Fruit fly (Drosophila melanogaster) whole organism, embryonic: ENCODE data around the gene frtz.

ENCODE experiments used
- Asciz ChIP-seq: fragments of 200-800 bp; sonication (Bioruptor generic); optimal IDR thresholded peaks from 2 replicates; lab custom pipeline; 2017; ENCODE audit warnings: missing biosample characterization, mild to moderate bottlenecking, missing genetic modification characterization, missing genetic modification reagents
- Bgb ChIP-seq: fragments of 200-800 bp; sonication (Bioruptor generic); IDR thresholded peaks from 2 replicates; pipeline ENCODE4 v1.3.6; 2022; ENCODE audit warnings: missing biosample characterization, missing genetic modification characterization; ENCODE audit not compliant: partially characterized antibody
- Bteb2 ChIP-seq: fragments of 200-800 bp; sonication (Bioruptor generic); optimal IDR thresholded peaks from 2 replicates; lab custom pipeline; 2016; ENCODE audit warnings: missing biosample characterization, missing genetic modification characterization
- CG10267 ChIP-seq: fragments of 200-800 bp; sonication (Bioruptor generic); optimal IDR thresholded peaks from 2 replicates; lab custom pipeline; 2018; ENCODE audit warnings: missing biosample characterization, mild to moderate bottlenecking, missing genetic modification characterization, moderate library complexity
- CG10979 ChIP-seq: fragments of 200-800 bp; sonication (Bioruptor generic); optimal IDR thresholded peaks from 2 replicates; lab custom pipeline; 2018; ENCODE audit warnings: missing biosample characterization, mild to moderate bottlenecking, missing genetic modification characterization, moderate library complexity
- CG12104 ChIP-seq: fragments of 200-800 bp; sonication (Bioruptor generic); optimal IDR thresholded peaks from 3 replicates; lab custom pipeline; 2016; ENCODE audit warnings: missing biosample characterization, missing genetic modification characterization
- CG12299 ChIP-seq: fragments of 200-800 bp; sonication (Bioruptor generic); optimal IDR thresholded peaks from 2 replicates; lab custom pipeline; 2018; ENCODE audit warnings: missing biosample characterization, mild to moderate bottlenecking, missing genetic modification characterization
- CG12391 ChIP-seq: fragments of 200-800 bp; sonication (Bioruptor generic); optimal IDR thresholded peaks from 3 replicates; lab custom pipeline; 2018; ENCODE audit warnings: missing biosample characterization, mild to moderate bottlenecking, missing genetic modification characterization, moderate library complexity
- CG1529 ChIP-seq: fragments of 200-800 bp; sonication (Bioruptor generic); optimal IDR thresholded peaks from 3 replicates; lab custom pipeline; 2018; ENCODE audit warnings: missing biosample characterization, missing genetic modification characterization
- CG1647 ChIP-seq: fragments of 200-800 bp; sonication (Bioruptor generic); optimal IDR thresholded peaks from 3 replicates; lab custom pipeline; 2016; ENCODE audit warnings: missing biosample characterization, missing genetic modification characterization
- CG17328 ChIP-seq: fragments of 200-800 bp; sonication (Bioruptor generic); IDR thresholded peaks from 2 replicates; pipeline ENCODE4 v1.3.6; 2022; ENCODE audit warnings: missing biosample characterization, missing genetic modification characterization
- CG17361 ChIP-seq: fragments of 200-800 bp; sonication (Bioruptor generic); IDR thresholded peaks from 3 replicates; pipeline ENCODE4 v1.3.6; 2022; ENCODE audit warnings: missing biosample characterization, missing genetic modification characterization
- CG18262 ChIP-seq: fragments of 200-800 bp; optimal IDR thresholded peaks from 3 replicates; lab custom pipeline; 2019; ENCODE audit warnings: missing biosample characterization, mild to moderate bottlenecking, missing genetic modification characterization, moderate library complexity
- CG31441 ChIP-seq: fragments of 200-800 bp; sonication (Bioruptor generic); IDR thresholded peaks from 2 replicates; pipeline ENCODE4 v1.3.6; 2022; ENCODE audit warnings: missing biosample characterization, missing genetic modification characterization
- CG3407 ChIP-seq: fragments of 200-800 bp; sonication (Bioruptor generic); optimal IDR thresholded peaks from 2 replicates; lab custom pipeline; 2018; ENCODE audit warnings: missing biosample characterization, mild to moderate bottlenecking, missing genetic modification characterization
- CG4424 ChIP-seq: fragments of 200-800 bp; sonication (Bioruptor generic); optimal IDR thresholded peaks from 3 replicates; lab custom pipeline; 2016; ENCODE audit warnings: missing biosample characterization, missing genetic modification characterization
- CG7987 ChIP-seq: fragments of 200-800 bp; sonication (Bioruptor generic); optimal IDR thresholded peaks from 2 replicates; lab custom pipeline; 2018; ENCODE audit warnings: missing biosample characterization, mild to moderate bottlenecking, missing genetic modification characterization, moderate library complexity
- CG8089 ChIP-seq: fragments of 200-800 bp; sonication (Bioruptor generic); optimal IDR thresholded peaks from 3 replicates; lab custom pipeline; 2016; ENCODE audit warnings: missing biosample characterization, missing genetic modification characterization
- CG8281 ChIP-seq: fragments of 200-800 bp; sonication (Bioruptor generic); optimal IDR thresholded peaks from 2 replicates; lab custom pipeline; 2018; ENCODE audit warnings: missing biosample characterization, mild to moderate bottlenecking, missing genetic modification characterization, moderate library complexity
- CG8388 ChIP-seq: fragments of 200-800 bp; sonication (Bioruptor generic); optimal IDR thresholded peaks from 2 replicates; lab custom pipeline; 2019; ENCODE audit warnings: missing biosample characterization, mild to moderate bottlenecking, missing genetic modification characterization, moderate library complexity
- CG8478 ChIP-seq: fragments of >200 bp; optimal IDR thresholded peaks from 2 replicates; lab custom pipeline; 2018
- CG9797 ChIP-seq: fragments of 200-800 bp; sonication (Bioruptor generic); optimal IDR thresholded peaks from 3 replicates; lab custom pipeline; 2018; ENCODE audit warnings: missing biosample characterization, mild to moderate bottlenecking, missing genetic modification characterization
- CrebB ChIP-seq: fragments of 200-800 bp; sonication (Bioruptor generic); optimal IDR thresholded peaks from 3 replicates; lab custom pipeline; 2018; ENCODE audit warnings: missing biosample characterization, mild to moderate bottlenecking, missing genetic modification characterization
- Drgx ChIP-seq: fragments of 200-800 bp; sonication (Bioruptor generic); IDR thresholded peaks from 2 replicates; pipeline ENCODE4 v1.3.6; 2022; ENCODE audit warnings: missing biosample characterization, missing genetic modification characterization
- E2f1 ChIP-seq: fragments of 200-800 bp; sonication (Bioruptor generic); IDR thresholded peaks from 2 replicates; pipeline ENCODE4 v1.3.6; 2022; ENCODE audit warnings: missing biosample characterization, missing genetic modification characterization
- Ets65A ChIP-seq: fragments of 200-800 bp; sonication (Bioruptor generic); peaks from one replicate; lab custom pipeline; 2016; ENCODE audit warnings: missing biosample characterization, missing genetic modification characterization
- Gsc ChIP-seq: fragments of 200-800 bp; sonication (Bioruptor generic); IDR thresholded peaks from 2 replicates; pipeline ENCODE4 v1.3.6; 2022; ENCODE audit warnings: missing biosample characterization, missing genetic modification characterization
- Hr78 ChIP-seq, 2 experiments: fragments of 200-800 bp in 1 of 2; fragments of >200 bp in 1 of 2; sonication (Bioruptor generic) in 1 of 2; optimal IDR thresholded peaks; 2 replicates each; lab custom pipeline; 2017 to 2019; ENCODE audit warnings: missing biosample characterization in 2 of 2, missing genetic modification characterization in 2 of 2, mild to moderate bottlenecking in 1 of 2, moderate library complexity in 1 of 2
- Med ChIP-seq: fragments of 200-800 bp; sonication (Bioruptor generic); peaks from one replicate; lab custom pipeline; 2016; ENCODE audit warnings: missing biosample characterization, missing genetic modification characterization, mild to moderate bottlenecking, inconsistent platforms, moderate library complexity
- Six4 ChIP-seq: fragments of 200-800 bp; sonication (Bioruptor generic); optimal IDR thresholded peaks from 2 replicates; lab custom pipeline; 2016; ENCODE audit warnings: missing biosample characterization, missing genetic modification characterization
- Xrp1 ChIP-seq: fragments of 200-800 bp; sonication (Bioruptor generic); IDR thresholded peaks from 2 replicates; pipeline ENCODE4 v1.3.6; 2022; ENCODE audit warnings: missing biosample characterization, missing genetic modification characterization
- bigmax ChIP-seq: fragments of 200-800 bp; sonication (Bioruptor generic); optimal IDR thresholded peaks from 2 replicates; lab custom pipeline; 2018; ENCODE audit warnings: missing biosample characterization, mild to moderate bottlenecking, missing genetic modification characterization
- bsh ChIP-seq, 2 experiments: fragments of 200-800 bp; sonication (Bioruptor generic); optimal IDR thresholded peaks; 2 replicates each; lab custom pipeline; 2017 to 2018; ENCODE audit warnings: mild to moderate bottlenecking in 2 of 2, missing biosample characterization in 2 of 2, missing genetic modification characterization in 2 of 2, moderate library complexity in 1 of 2
- ci ChIP-seq: fragments of 200-800 bp; sonication (Bioruptor generic); IDR thresholded peaks from 3 replicates; pipeline ENCODE4 v1.3.6; 2022; ENCODE audit warnings: missing biosample characterization, missing genetic modification characterization
- croc ChIP-seq: fragments of 200-800 bp; sonication (Bioruptor generic); conservative IDR thresholded peaks from 3 replicates; pipeline ENCODE4 v1.3.6; 2022; ENCODE audit warnings: missing biosample characterization, missing genetic modification characterization
- dmrt99B ChIP-seq: fragments of 200-800 bp; sonication (Bioruptor generic); optimal IDR thresholded peaks from 2 replicates; lab custom pipeline; 2018; ENCODE audit warnings: missing biosample characterization, mild to moderate bottlenecking, missing genetic modification characterization, moderate library complexity
- fd96Cb ChIP-seq: fragments of 200-800 bp; sonication (Bioruptor generic); optimal IDR thresholded peaks from 2 replicates; lab custom pipeline; 2018; ENCODE audit warnings: missing biosample characterization, mild to moderate bottlenecking, missing genetic modification characterization, moderate library complexity
- gem ChIP-seq: fragments of 200-800 bp; sonication (Bioruptor generic); optimal IDR thresholded peaks from 2 replicates; lab custom pipeline; 2019; ENCODE audit warnings: missing biosample characterization, mild to moderate bottlenecking, missing genetic modification characterization, moderate library complexity
- grn ChIP-seq: fragments of 200-800 bp; sonication (Bioruptor generic); optimal IDR thresholded peaks from 3 replicates; lab custom pipeline; 2017; ENCODE audit warnings: missing biosample characterization, missing genetic modification characterization
- lab ChIP-seq: fragments of 200-800 bp; sonication (Bioruptor generic); optimal IDR thresholded peaks from 3 replicates; lab custom pipeline; 2017; ENCODE audit warnings: missing biosample characterization, missing genetic modification characterization, mild to moderate bottlenecking, moderate library complexity, missing genetic modification reagents
- oc ChIP-seq: fragments of 200-800 bp; sonication (Bioruptor generic); optimal IDR thresholded peaks from 2 replicates; lab custom pipeline; 2018; ENCODE audit warnings: missing biosample characterization, mild to moderate bottlenecking, missing genetic modification characterization, moderate library complexity
- prd ChIP-seq, 3 experiments: fragments of >200 bp in 2 of 3; fragments of 200-800 bp in 1 of 3; sonication (Bioruptor generic) in 1 of 3; optimal IDR thresholded peaks in 2 of 3; IDR thresholded peaks in 1 of 3; 2 replicates in 2 of 3; 3 replicates in 1 of 3; pipeline versions ENCODE4 v1.3.6 to Lab custom; 2017 to 2022; ENCODE audit warnings: missing biosample characterization in 1 of 3, missing genetic modification characterization in 1 of 3
- sc ChIP-seq, 3 experiments: fragments of >200 bp in 2 of 3; fragments of 200-800 bp in 1 of 3; sonication (Bioruptor generic) in 1 of 3; optimal IDR thresholded peaks; 2 replicates in 2 of 3; 3 replicates in 1 of 3; lab custom pipeline; 2017; ENCODE audit warnings: mild to moderate bottlenecking in 1 of 3, missing biosample characterization in 1 of 3, missing genetic modification characterization in 1 of 3, missing genetic modification reagents in 1 of 3
- sd ChIP-seq: fragments of 200-800 bp; sonication (Bioruptor generic); optimal IDR thresholded peaks from 3 replicates; lab custom pipeline; 2018; ENCODE audit warnings: missing biosample characterization, mild to moderate bottlenecking, missing genetic modification characterization, moderate library complexity
- stwl ChIP-seq: fragments of 200-800 bp; sonication (Bioruptor generic); optimal IDR thresholded peaks from 3 replicates; lab custom pipeline; 2018; ENCODE audit warnings: missing biosample characterization, mild to moderate bottlenecking, missing genetic modification characterization, moderate library complexity
- ttk ChIP-seq: fragments of 200-800 bp; sonication (Bioruptor generic); IDR thresholded peaks from 2 replicates; pipeline ENCODE4 v2.1.2; 2022; ENCODE audit warnings: missing biosample characterization, missing genetic modification characterization
- twi ChIP-seq: fragments of 200-800 bp; optimal IDR thresholded peaks from 2 replicates; lab custom pipeline; 2019; ENCODE audit warnings: missing biosample characterization, mild to moderate bottlenecking, missing genetic modification characterization, moderate library complexity
- wdn ChIP-seq: fragments of 200-800 bp; sonication (Bioruptor generic); IDR thresholded peaks from 2 replicates; pipeline ENCODE4 v1.3.6; 2022; ENCODE audit warnings: missing biosample characterization, missing genetic modification characterization
- zfh2 ChIP-seq: fragments of 200-800 bp; sonication (Bioruptor generic); optimal IDR thresholded peaks from 2 replicates; lab custom pipeline; 2016; ENCODE audit warnings: missing biosample characterization, missing genetic modification characterization

frtz gene

dm6 chr2L:1738054-1738453 lies 22.4 kb upstream of the frtz start (continued):
- peak; percentile 26 for TF ChIP-seq CG8388 (GFP tag; lab: Kevin White, UChicago)
- peak; percentile 55 for TF ChIP-seq oc (tag; lab: Kevin White, UChicago)
- TF ChIP-seq CrebB (tag; lab: Kevin White, UChicago), result no peak
- TF ChIP-seq dmrt99B (tag; lab: Kevin White, UChicago), result peak; percentile 7
- TF ChIP-seq grn (GFP tag; lab: Kevin White, UChicago), result no peak
- no peak for TF ChIP-seq lab (GFP tag; lab: Kevin White, UChicago)
- no peak for TF ChIP-seq bigmax (GFP tag; lab: Kevin White, UChicago)
- peak; percentile 41; the same call in 1 of the 2 replicates for TF ChIP-seq Drgx (GFP tag; lab: Robert Waterston, UW)
- peak; percentile 56 for TF ChIP-seq Med (GFP tag; lab: Kevin White, UChicago)
- TF ChIP-seq prd (optimal IDR thresholded peaks at IDR 0.05; lab: Kevin White, UChicago), result no peak
- peak; percentile 37; the same call in 1 of the 3 replicates for TF ChIP-seq prd (GFP tag; IDR thresholded peaks at IDR 0.05; lab: Robert Waterston, UW)
- TF ChIP-seq CG12299 (tag; lab: Kevin White, UChicago), result no peak
- no peak for TF ChIP-seq CG8281 (tag; lab: Kevin White, UChicago)
- TF ChIP-seq Six4, result peak; percentile 23
- TF ChIP-seq wdn (GFP tag; lab: Robert Waterston, UW), result no peak
- peak; percentile 16 for TF ChIP-seq CG1529 (GFP tag; lab: Kevin White, UChicago)
- TF ChIP-seq croc (GFP tag; lab: Robert Waterston, UW), result 0 out of 3 replicates have a peak, but pooled peaks have one; percentile 15
- peak; percentile 31 for TF ChIP-seq CG3407 (GFP tag; lab: Kevin White, UChicago)
- peak; percentile 39; the same call in 1 of the 3 replicates for TF ChIP-seq CG17361
- TF ChIP-seq CG10979 (tag; lab: Kevin White, UChicago), result peak; percentile 70
- TF ChIP-seq CG9797, result no peak
- no peak for TF ChIP-seq CG8089 (GFP tag; lab: Kevin White, UChicago)
- no peak for TF ChIP-seq Gsc (GFP tag; lab: Robert Waterston, UW)
- TF ChIP-seq CG1647 (GFP tag; lab: Kevin White, UChicago), result peak; percentile 26
- TF ChIP-seq bsh (GFP tag; optimal IDR thresholded peaks at IDR 0.05; lab: Kevin White, UChicago), result peak in 1 of 2 experiments; percentile 79
- peak; percentile 19 for TF ChIP-seq CG10267 (tag; lab: Kevin White, UChicago)
- peak; percentile 52; the same call in 1 of the 2 replicates for TF ChIP-seq CG31441 (GFP tag; lab: Robert Waterston, UW)
- TF ChIP-seq CG18262 (tag; lab: Kevin White, UChicago), result peak; percentile 48
- no peak for TF ChIP-seq Bgb
- TF ChIP-seq CG4424 (GFP tag; lab: Kevin White, UChicago), result peak; percentile 18
- no peak for TF ChIP-seq Bteb2 (GFP tag; lab: Kevin White, UChicago)
- no peak for TF ChIP-seq stwl (tag; lab: Kevin White, UChicago)
- no peak for TF ChIP-seq CG12104 (GFP tag; lab: Kevin White, UChicago)
- TF ChIP-seq ci (GFP tag; lab: Robert Waterston, UW), result peak; percentile 59; the same call in 2 of the 3 replicates
- TF ChIP-seq twi (tag; lab: Kevin White, UChicago), result peak; percentile 17
- peak; percentile 59 for TF ChIP-seq sd (tag; lab: Kevin White, UChicago)
- peak; percentile 54 for TF ChIP-seq gem (tag; lab: Kevin White, UChicago)
- TF ChIP-seq fd96Cb, result peak; percentile 41
- TF ChIP-seq CG12391 (tag; lab: Kevin White, UChicago), result peak; percentile 33
- peak; percentile 30; the same call in 1 of the 2 replicates for TF ChIP-seq Xrp1 (GFP tag; lab: Robert Waterston, UW)
- TF ChIP-seq ttk (GFP tag; lab: Robert Waterston, UW), result no peak
- TF ChIP-seq CG7987, result no peak
- no peak for TF ChIP-seq E2f1 (GFP tag; lab: Robert Waterston, UW)
- no peak for TF ChIP-seq CG8478 (lab: Kevin White, UChicago)
- peak in 1 of 2 experiments; percentile 57 for TF ChIP-seq Hr78 (GFP tag; optimal IDR thresholded peaks at IDR 0.05; lab: Kevin White, UChicago)
- no peak for TF ChIP-seq CG17328
- peak; percentile 38 for TF ChIP-seq Asciz
- TF ChIP-seq zfh2 (GFP tag; lab: Kevin White, UChicago), result no peak
- no peak for TF ChIP-seq sc (optimal IDR thresholded peaks at IDR 0.05; lab: Kevin White, UChicago)
- TF ChIP-seq sc (GFP tag; optimal IDR thresholded peaks at IDR 0.05; lab: Kevin White, UChicago), result peak; percentile 28
- no peak for TF ChIP-seq Ets65A (GFP tag; lab: Kevin White, UChicago)
